Fruit fly (Drosophila melanogaster) whole organism, wandering third instar larva: ENCODE data around the gene CG13601.

Experiments
- CrebA ChIP-seq: fragments of 200-800 bp; sonication (Bioruptor generic); optimal IDR thresholded peaks from 2 replicates; lab custom pipeline; 2016; ENCODE audit warnings: missing biosample characterization, mild to moderate bottlenecking, missing genetic modification characterization, borderline replicate concordance
- Mio ChIP-seq: sonication (Bioruptor generic); optimal IDR thresholded peaks from 2 replicates; lab custom pipeline; 2016; ENCODE audit warnings: missing biosample characterization, missing genetic modification characterization
- fru ChIP-seq: fragments of 200-800 bp; sonication (Bioruptor generic); optimal IDR thresholded peaks from 3 replicates; lab custom pipeline; 2016; ENCODE audit warnings: missing biosample characterization, mild to moderate bottlenecking, missing genetic modification characterization
- pan ChIP-seq: fragments of >200 bp; optimal IDR thresholded peaks from 2 replicates; lab custom pipeline; 2017
- usp ChIP-seq: fragments of >200 bp; optimal IDR thresholded peaks from 2 replicates; lab custom pipeline; 2017; ENCODE audit warnings: missing biosample characterization, missing genetic modification characterization

DNA sequence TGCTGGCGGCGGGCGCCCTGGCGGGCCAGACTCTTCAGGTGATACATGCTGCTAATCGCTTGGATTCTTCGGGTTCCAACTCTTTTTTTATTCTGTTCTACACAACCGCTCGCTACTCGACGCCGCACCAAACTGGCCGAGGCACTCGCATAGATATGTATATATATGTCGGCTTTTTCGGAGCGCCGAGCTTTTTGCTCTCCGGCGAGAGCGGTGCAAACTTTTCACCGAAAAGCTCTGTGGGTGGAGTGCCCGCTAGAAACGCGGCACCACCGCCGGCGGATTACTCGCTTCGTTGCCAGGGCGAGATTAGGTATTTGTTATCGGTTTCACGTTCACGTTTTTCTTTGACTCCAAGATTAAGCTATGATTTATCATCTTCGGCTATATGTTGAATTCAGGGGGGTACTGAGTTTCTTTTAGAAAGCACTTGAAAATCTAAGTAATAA, 15.6 kb upstream of the CG13601 start, which contains the start of gene Gdh:
- TF ChIP-seq pan (lab: Kevin White, UChicago) (no peak), Mio (no peak), fru (GFP tag; lab: Kevin White, UChicago) (no peak), CrebA (GFP tag; lab: Kevin White, UChicago) (no peak), usp (GFP tag; lab: Kevin White, UChicago) (no peak)
